Fruit fly (Drosophila melanogaster) S2 (cell line): ENCODE data around the gene yps.

ENCODE experiments used
- CG8478 ChIP-seq: fragments of >200 bp; optimal IDR thresholded peaks from 2 replicates; lab custom pipeline; 2018
- CTCF ChIP-seq, 2 experiments: fragments of >200 bp; optimal IDR thresholded peaks; 2 replicates each; lab custom pipeline; 2018

- no peak for TF ChIP-seq CTCF (optimal IDR thresholded peaks at IDR 0.05; lab: Kevin White, UChicago)
- TF ChIP-seq CG8478 (lab: Kevin White, UChicago) = no peak
These were observed 14.3 kb upstream of the yps start for dm6 chr3L:12139232-12139698.
